Worm (Caenorhabditis elegans): ENCODE results near the gene nspc-13.

The nspc-13 gene

DNA sequence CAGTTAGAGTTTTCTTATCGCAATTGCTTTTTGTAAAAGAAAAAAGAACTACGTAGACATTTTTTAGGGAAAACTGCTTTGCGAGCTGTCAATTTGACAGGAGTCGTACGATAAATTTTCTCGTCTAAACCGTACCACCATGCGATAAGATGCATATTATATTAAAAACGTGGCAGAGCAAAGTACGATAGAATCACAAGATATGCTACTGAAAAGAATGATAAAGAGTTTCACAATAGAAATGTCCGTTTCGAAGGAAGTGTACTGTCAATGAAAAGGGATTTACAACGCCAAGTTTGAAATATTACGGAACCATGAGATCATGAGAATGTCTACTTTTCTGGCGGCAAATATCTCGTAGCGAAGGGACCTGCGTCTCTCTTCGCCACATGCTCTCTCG lies 7.6 kb downstream of the nspc-13 start, which contains the start of gene F19H6.5:
Gene F19H6.5, minus strand, starts transcription at position 101 of the 400 bp plus-strand sequence.
- no peak for TF ChIP-seq ceh-16 (tag; optimal IDR thresholded peaks at IDR 0.05)
- TF ChIP-seq sea-2 (GFP tag; optimal IDR thresholded peaks at IDR 0.05), result no peak
- no peak for TF ChIP-seq lin-39 (tag; optimal IDR thresholded peaks at IDR 0.05)
- TF ChIP-seq daf-12 (tag; optimal IDR thresholded peaks at IDR 0.05), result no peak
- TF ChIP-seq ceh-9 (tag; optimal IDR thresholded peaks at IDR 0.05), result no peak
- TF ChIP-seq ztf-11 (tag; optimal IDR thresholded peaks at IDR 0.05), result no peak
- TF ChIP-seq nhr-12 (tag; optimal IDR thresholded peaks at IDR 0.05), result no peak
- no peak for TF ChIP-seq eor-1 (tag; optimal IDR thresholded peaks at IDR 0.05)
- TF ChIP-seq hmg-11 (tag; optimal IDR thresholded peaks at IDR 0.05), result no peak
- no peak for TF ChIP-seq nhr-11 (tag; optimal IDR thresholded peaks at IDR 0.05)
- TF ChIP-seq fos-1 (tag; optimal IDR thresholded peaks at IDR 0.05), result no peak

DNA sequence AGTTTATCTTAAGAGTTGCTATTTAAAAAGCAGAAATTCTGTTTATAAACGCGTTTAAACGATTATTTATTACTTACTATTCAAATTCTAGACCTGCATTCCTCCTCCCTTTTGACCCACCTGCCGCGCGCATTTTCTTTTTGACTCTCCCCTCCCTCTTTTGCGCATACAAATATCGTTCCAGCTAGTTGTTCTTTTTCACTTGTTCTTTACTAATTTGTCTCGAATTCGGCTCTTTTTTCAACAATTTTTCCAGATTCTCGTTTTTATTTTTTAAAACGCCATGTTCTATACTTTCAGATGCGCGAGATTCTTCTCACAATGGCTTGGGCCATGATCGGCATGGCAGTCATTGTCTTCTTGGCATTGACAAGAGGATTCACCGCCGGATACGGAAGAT lies 8.2 kb downstream of the nspc-13 start, which contains the start of gene F19H6.4:
Gene F19H6.4, plus strand, starts transcription at position 301 of the 400 bp plus-strand sequence.
- TF ChIP-seq nhr-67 (tag; optimal IDR thresholded peaks at IDR 0.05), result no peak

DNA sequence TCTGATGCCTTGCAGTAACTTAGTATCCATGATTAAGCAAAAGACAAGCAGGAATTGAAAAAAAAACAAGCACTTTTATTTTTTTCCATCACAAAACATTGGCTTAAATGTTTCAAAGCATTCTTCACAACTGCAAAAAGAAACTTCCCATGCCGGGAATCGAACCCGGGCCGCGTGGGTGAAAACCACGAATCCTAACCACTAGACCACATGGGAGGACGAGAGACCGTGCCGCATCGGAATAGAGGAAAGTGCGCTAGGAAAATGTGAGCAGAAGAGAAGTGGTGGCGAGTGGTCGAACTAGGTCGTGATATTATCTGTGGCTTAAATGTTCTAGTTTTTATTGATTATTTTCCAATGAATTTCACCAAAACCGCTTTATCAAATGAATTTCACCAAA lies 10.3 kb downstream of the nspc-13 start:
- TF ChIP-seq hmg-11 (tag; optimal IDR thresholded peaks at IDR 0.05), result peak; percentile 87
- TF ChIP-seq ceh-28 (tag; optimal IDR thresholded peaks at IDR 0.05), result peak; percentile 33
- TF ChIP-seq elt-2 (tag; optimal IDR thresholded peaks at IDR 0.05), result peak; percentile 35
- no peak for TF ChIP-seq lsy-12 (tag; optimal IDR thresholded peaks at IDR 0.05)
- TF ChIP-seq daf-12 (tag; optimal IDR thresholded peaks at IDR 0.05), result no peak
- peak; percentile 14 for TF ChIP-seq pqm-1 (tag; optimal IDR thresholded peaks at IDR 0.05)
- peak; percentile 39 for TF ChIP-seq lin-39 (tag; optimal IDR thresholded peaks at IDR 0.05)
- no peak for TF ChIP-seq nhr-11 (tag; optimal IDR thresholded peaks at IDR 0.05)
- no peak for TF ChIP-seq nfya-1 (tag; optimal IDR thresholded peaks at IDR 0.05; ENCODE audit: insufficient read depth)
- no peak for TF ChIP-seq aly-2 (tag; optimal IDR thresholded peaks at IDR 0.05)
- peak; percentile 18 for TF ChIP-seq tbx-2 (tag; optimal IDR thresholded peaks at IDR 0.05)
- peak; percentile 44 for TF ChIP-seq nhr-43 (tag; optimal IDR thresholded peaks at IDR 0.05; ENCODE audit: poor library complexity, severe bottlenecking)

DNA sequence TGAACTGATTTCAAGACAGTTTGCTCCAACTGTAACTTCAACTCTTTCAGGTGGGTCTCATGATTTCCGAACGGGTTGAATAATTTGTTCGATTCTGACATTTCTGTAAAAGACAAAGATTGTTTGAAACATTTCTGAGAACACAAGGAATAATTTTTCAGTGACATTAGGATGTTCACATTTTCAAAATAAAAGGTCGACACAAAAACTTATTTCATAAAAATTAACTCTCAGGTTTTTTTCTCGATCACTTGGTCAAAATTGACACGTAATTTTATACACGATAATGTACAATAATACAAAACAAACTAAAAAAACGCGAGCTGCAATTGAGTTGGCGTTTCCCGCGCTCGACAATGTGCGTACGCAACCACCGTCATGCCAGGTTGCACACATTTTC lies 14.1 kb downstream of the nspc-13 start, which contains the start of gene rif-1.2:
Gene rif-1.2, minus strand, starts transcription at position 101 of the 400 bp plus-strand sequence.
- no peak for TF ChIP-seq nhr-67 (tag; optimal IDR thresholded peaks at IDR 0.05)
- TF ChIP-seq nhr-76 (tag; optimal IDR thresholded peaks at IDR 0.05), result no peak
- TF ChIP-seq ceh-16 (tag; optimal IDR thresholded peaks at IDR 0.05), result no peak
- TF ChIP-seq nhr-237 (tag; optimal IDR thresholded peaks at IDR 0.05), result no peak
- TF ChIP-seq unc-39 (tag; optimal IDR thresholded peaks at IDR 0.05), result no peak
- TF ChIP-seq ceh-9 (tag; optimal IDR thresholded peaks at IDR 0.05), result no peak
- TF ChIP-seq nfya-1 (tag; optimal IDR thresholded peaks at IDR 0.05; ENCODE audit: insufficient read depth), result no peak
- TF ChIP-seq zag-1 (tag; optimal IDR thresholded peaks at IDR 0.05), result no peak
- no peak for TF ChIP-seq sea-2 (GFP tag; optimal IDR thresholded peaks at IDR 0.05)
- no peak for TF ChIP-seq unc-62 (GFP tag; optimal IDR thresholded peaks at IDR 0.05)
- no peak for TF ChIP-seq ztf-4 (tag; optimal IDR thresholded peaks at IDR 0.05)
- TF ChIP-seq fkh-2 (tag; optimal IDR thresholded peaks at IDR 0.05), result no peak
- TF ChIP-seq pha-4 (tag; optimal IDR thresholded peaks at IDR 0.05), result no peak
- TF ChIP-seq mdl-1 (tag; optimal IDR thresholded peaks at IDR 0.05), result no peak
- TF ChIP-seq tbx-2 (tag; optimal IDR thresholded peaks at IDR 0.05), result no peak
- no peak for TF ChIP-seq lsy-12 (tag; optimal IDR thresholded peaks at IDR 0.05)

DNA sequence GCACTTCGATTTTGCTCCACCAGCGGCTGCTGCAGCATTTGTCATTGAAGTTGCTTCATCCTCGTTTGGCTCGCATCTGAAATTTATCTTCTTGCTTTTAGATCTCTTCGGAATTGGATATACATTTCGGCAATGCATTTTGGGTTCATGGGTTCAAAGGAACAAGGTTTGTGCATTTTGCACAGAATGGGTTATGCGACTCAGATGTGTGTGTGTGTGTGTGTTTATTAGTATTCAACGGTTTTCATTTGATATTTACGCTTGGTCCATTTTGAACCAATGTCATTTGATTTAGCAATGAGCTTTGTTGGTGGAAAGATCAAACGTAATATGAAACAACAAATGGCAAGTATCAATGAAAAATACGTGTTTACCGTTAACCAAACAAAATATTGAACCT lies 18.6 kb downstream of the nspc-13 start:
- TF ChIP-seq ceh-28 (tag; optimal IDR thresholded peaks at IDR 0.05) (no peak), hmg-11 (tag; optimal IDR thresholded peaks at IDR 0.05) (no peak), R02D3.7 (tag; optimal IDR thresholded peaks at IDR 0.05) (no peak), nhr-67 (tag; optimal IDR thresholded peaks at IDR 0.05) (no peak), skn-1 (tag; optimal IDR thresholded peaks at IDR 0.05) (no peak), nhr-25 (tag; optimal IDR thresholded peaks at IDR 0.05) (no peak)

DNA sequence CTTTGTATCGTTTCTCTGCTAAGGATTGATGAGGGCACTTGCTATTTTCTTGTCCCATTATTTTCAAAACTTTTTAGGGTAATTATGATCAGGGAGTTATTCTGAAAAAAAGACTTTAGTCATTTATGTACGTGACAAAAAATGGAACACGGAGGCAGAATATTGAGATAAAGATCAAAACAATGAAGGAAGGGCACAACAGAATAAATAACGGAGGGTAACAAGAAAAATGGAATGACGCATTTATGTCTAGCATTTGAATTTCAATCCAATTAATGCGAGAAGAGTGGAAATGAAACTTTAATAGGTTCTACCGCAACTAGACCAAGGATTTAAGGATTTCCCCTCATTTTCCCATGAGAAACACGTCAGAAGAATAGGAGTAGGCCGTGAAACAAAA lies 21.1 kb downstream of the nspc-13 start, which contains the start of gene glb-13:
Gene glb-13, minus strand, starts transcription at position 101 of the 400 bp plus-strand sequence.
- TF ChIP-seq zag-1 (tag; optimal IDR thresholded peaks at IDR 0.05) (no peak), nhr-12 (tag; optimal IDR thresholded peaks at IDR 0.05) (no peak), mml-1 (tag; optimal IDR thresholded peaks at IDR 0.05) (no peak), ztf-11 (tag; optimal IDR thresholded peaks at IDR 0.05) (no peak), ceh-9 (tag; optimal IDR thresholded peaks at IDR 0.05) (no peak), egl-5 (tag; optimal IDR thresholded peaks at IDR 0.05) (no peak), ztf-4 (tag; optimal IDR thresholded peaks at IDR 0.05) (no peak)
